Fruit fly (Drosophila melanogaster): ENCODE results near the gene CG11858.

The CG11858 gene

DNA sequence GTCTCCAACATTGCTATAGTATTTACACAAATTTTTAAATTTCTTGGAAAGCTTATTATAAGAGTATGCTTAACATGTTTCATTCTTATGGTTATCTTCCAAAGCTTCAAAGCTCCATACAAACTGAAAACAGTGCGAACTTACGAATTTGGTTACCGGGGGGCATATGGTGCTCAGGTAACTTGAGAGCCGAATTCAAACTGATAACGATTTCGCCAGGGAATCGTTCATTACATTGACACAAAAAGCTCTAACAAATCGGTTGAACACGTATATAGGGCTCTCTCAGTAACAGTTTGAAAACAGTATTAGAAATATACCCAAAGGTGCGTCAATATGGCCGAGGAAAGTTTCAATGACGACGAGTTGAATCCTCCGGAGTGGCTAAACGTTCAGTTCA is 38.0 kb downstream of the CG11858 start, which contains the start of gene CG13659:
CG13659 (plus strand) TSS at position 317 of the 400 bp plus-strand sequence.
- no peak for TF ChIP-seq dmrt93B (GFP tag; optimal IDR thresholded peaks at IDR 0.05)
- no peak for TF ChIP-seq Vsx2 (GFP tag; optimal IDR thresholded peaks at IDR 0.05; ENCODE audit: partially characterized antibody)
- TF ChIP-seq Sp1 (GFP tag; optimal IDR thresholded peaks at IDR 0.05), result no peak
- TF ChIP-seq HLH106 (tag; optimal IDR thresholded peaks at IDR 0.05), result no peak
- TF ChIP-seq Dif (GFP tag; optimal IDR thresholded peaks at IDR 0.05; ENCODE audit: partially characterized antibody), result no peak
- TF ChIP-seq ey (GFP tag; optimal IDR thresholded peaks at IDR 0.05), result no peak
- TF ChIP-seq pan (optimal IDR thresholded peaks at IDR 0.05), result no peak
- TF ChIP-seq h (GFP tag; optimal IDR thresholded peaks at IDR 0.05), result no peak
- no peak for TF ChIP-seq dsf (GFP tag; optimal IDR thresholded peaks at IDR 0.05; ENCODE audit: borderline replicate concordance)
- TF ChIP-seq sv (GFP tag; optimal IDR thresholded peaks at IDR 0.05), result no peak
- TF ChIP-seq usp (GFP tag; optimal IDR thresholded peaks at IDR 0.05), result no peak
- TF ChIP-seq Hnf4 (GFP tag; optimal IDR thresholded peaks at IDR 0.05), result no peak
- no peak for TF ChIP-seq CG32264 (GFP tag; optimal IDR thresholded peaks at IDR 0.05)
- no peak for TF ChIP-seq OdsH (GFP tag; optimal IDR thresholded peaks at IDR 0.05)
- TF ChIP-seq jim (GFP tag; optimal IDR thresholded peaks at IDR 0.05), result no peak
- TF ChIP-seq rgr (GFP tag; optimal IDR thresholded peaks at IDR 0.05), result no peak

DNA sequence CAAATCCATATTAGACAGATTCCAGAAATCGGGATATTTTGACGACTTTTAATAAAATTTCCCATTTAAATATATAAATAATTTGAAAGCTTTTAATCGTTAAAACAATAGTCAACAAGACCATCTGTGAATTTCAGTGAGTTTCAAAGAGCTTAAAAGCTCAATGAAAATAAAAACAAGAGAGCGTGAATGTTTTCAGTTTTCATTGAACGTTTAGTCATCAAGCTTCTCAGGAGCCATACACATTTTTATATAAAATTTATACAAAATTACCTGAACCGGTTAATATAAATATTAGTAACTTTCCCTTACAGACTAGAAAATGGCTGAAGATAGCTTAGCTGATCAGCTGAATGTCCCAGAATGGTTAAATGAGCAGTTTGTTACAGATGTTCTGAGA is 39.7 kb downstream of the CG11858 start, which contains the start of gene CG31370:
CG31370 (plus strand) TSS at position 226 of the 400 bp plus-strand sequence.
- TF ChIP-seq brk (GFP tag; optimal IDR thresholded peaks at IDR 0.05) (peak; percentile 57), usp (GFP tag; optimal IDR thresholded peaks at IDR 0.05) (no peak)

DNA sequence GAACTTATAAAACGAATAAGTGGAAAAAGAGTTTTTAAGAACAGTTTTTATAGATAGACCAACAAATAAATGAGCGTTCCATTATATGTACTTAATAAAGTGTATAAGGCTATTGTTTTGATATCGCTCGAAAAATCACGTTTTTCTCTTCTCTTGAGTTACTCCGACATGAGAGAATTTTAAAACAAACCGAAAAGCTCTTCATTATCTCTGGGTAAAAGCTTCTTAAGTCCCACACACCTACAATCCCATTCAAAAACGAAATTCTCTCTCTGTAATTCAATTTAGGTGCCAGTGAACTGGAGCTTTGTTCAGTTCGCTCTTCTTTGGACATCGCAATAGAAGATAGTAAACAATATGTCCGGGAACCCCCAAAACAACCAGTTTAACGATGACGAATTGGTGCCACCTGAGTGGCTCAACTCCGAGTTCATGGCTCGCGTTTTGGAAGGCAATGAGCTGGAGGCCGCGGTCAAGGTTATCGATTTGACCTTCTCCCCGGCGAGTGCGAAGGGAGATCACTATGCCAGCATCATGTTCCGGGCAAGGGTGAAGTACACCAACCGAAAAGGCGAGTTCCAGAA is 41.4 kb downstream of the CG11858 start, which contains the start of gene CG31436:
CG31436 (plus strand) TSS at position 281 of the 584 bp plus-strand sequence.
- TF ChIP-seq Rel (GFP tag; optimal IDR thresholded peaks at IDR 0.05) (no peak), Rel (tag; optimal IDR thresholded peaks at IDR 0.05) (peak; percentile 99), tai (GFP tag; optimal IDR thresholded peaks at IDR 0.05) (no peak), fru (GFP tag; optimal IDR thresholded peaks at IDR 0.05) (no peak), dl (GFP tag; optimal IDR thresholded peaks at IDR 0.05; ENCODE audit: insufficient read depth in 1 of 2, partially characterized antibody in 2 of 2) (no peak), Hr78 (GFP tag; optimal IDR thresholded peaks at IDR 0.05) (no peak), jim (GFP tag; optimal IDR thresholded peaks at IDR 0.05) (no peak), ey (GFP tag; optimal IDR thresholded peaks at IDR 0.05) (no peak), sv (GFP tag; optimal IDR thresholded peaks at IDR 0.05) (no peak), brk (GFP tag; optimal IDR thresholded peaks at IDR 0.05) (peak; percentile 17), Myc (optimal IDR thresholded peaks at IDR 0.05) (no peak), Dif (GFP tag; optimal IDR thresholded peaks at IDR 0.05; ENCODE audit: partially characterized antibody) (no peak), Mio (GFP tag; optimal IDR thresholded peaks at IDR 0.05) (no peak), h (GFP tag; optimal IDR thresholded peaks at IDR 0.05) (no peak), GATAd (GFP tag; optimal IDR thresholded peaks at IDR 0.05) (no peak), CrebA (GFP tag; optimal IDR thresholded peaks at IDR 0.05; ENCODE audit: borderline replicate concordance) (peak; percentile 17), OdsH (GFP tag; optimal IDR thresholded peaks at IDR 0.05) (no peak), sage (GFP tag; optimal IDR thresholded peaks at IDR 0.05) (peak; percentile 26), Abd-B (GFP tag; optimal IDR thresholded peaks at IDR 0.05) (no peak), Jra (GFP tag; optimal IDR thresholded peaks at IDR 0.05) (no peak), CG9705 (GFP tag; optimal IDR thresholded peaks at IDR 0.05) (no peak), lola (GFP tag; optimal IDR thresholded peaks at IDR 0.05) (no peak), dmrt93B (GFP tag; optimal IDR thresholded peaks at IDR 0.05) (no peak)

DNA sequence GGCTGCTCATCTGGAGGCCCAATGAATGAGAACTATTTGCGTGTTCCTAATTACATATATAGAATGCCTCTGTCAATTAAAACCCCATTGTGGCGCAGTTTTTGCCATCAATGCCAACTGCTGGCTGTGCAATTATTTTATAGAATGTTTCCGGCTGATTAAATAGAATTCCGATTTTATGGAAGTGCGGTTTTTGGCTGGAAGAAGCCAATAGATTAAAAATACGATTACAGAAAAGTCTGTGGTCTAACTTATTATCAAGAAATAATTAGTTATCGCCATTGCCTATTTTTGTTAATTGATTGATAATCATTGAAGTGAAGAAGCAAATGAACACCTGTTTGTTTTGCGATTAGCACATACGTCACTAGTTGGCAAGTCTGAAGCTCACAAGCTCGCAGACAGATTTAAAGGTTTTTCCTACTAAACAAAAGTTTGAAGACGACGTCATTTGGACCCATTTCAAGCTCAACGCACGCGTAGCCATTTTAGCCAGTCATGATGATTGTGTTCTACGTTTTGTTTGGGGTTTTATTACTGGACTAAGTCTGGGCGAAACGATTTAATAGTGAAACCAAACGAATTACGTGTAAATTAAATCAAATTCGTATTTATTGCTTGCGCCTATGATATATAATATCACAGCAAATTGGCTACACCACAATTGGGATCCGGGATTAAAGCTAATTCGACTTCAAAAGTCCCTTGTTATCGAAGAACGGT is 43.4 kb downstream of the CG11858 start:
- no peak for TF ChIP-seq Rel (GFP tag; optimal IDR thresholded peaks at IDR 0.05)
- TF ChIP-seq Rel (tag; optimal IDR thresholded peaks at IDR 0.05), result peak; percentile 1
- TF ChIP-seq Vsx2 (GFP tag; optimal IDR thresholded peaks at IDR 0.05; ENCODE audit: partially characterized antibody), result no peak
